Fruit fly (Drosophila melanogaster) whole organism, embryonic: ENCODE measurements around the gene CG43175.
A peak's percentile ranks its signal among the peaks of the same experiment; 100 is the strongest.

Experiments used
- Atf3 ChIP-seq: fragments of 200-800 bp; sonication (Bioruptor generic); optimal IDR thresholded peaks from 3 replicates; lab custom pipeline; 2016; ENCODE audit warnings: missing biosample characterization, missing genetic modification characterization
- BtbVII ChIP-seq: fragments of 200-800 bp; sonication (Bioruptor generic); optimal IDR thresholded peaks from 3 replicates; lab custom pipeline; 2017; ENCODE audit warnings: missing biosample characterization, mild to moderate bottlenecking, missing genetic modification characterization
- C15 ChIP-seq: fragments of 200-800 bp; sonication (Bioruptor generic); IDR thresholded peaks from 3 replicates; pipeline ENCODE4 v1.3.6; 2022; ENCODE audit warnings: missing biosample characterization, missing genetic modification characterization
- CG10147 ChIP-seq: fragments of 200-800 bp; sonication (Bioruptor generic); optimal IDR thresholded peaks from 2 replicates; lab custom pipeline; 2019; ENCODE audit warnings: missing biosample characterization, mild to moderate bottlenecking, missing genetic modification characterization, moderate library complexity
- CG10543 ChIP-seq: fragments of 200-800 bp; sonication (Bioruptor generic); optimal IDR thresholded peaks from 3 replicates; lab custom pipeline; 2017; ENCODE audit warnings: missing biosample characterization, mild to moderate bottlenecking, missing genetic modification characterization, moderate library complexity
- CG12155 ChIP-seq: fragments of 200-800 bp; sonication (Bioruptor generic); optimal IDR thresholded peaks from 3 replicates; lab custom pipeline; 2016; ENCODE audit warnings: missing biosample characterization, missing genetic modification characterization
- CG12219 ChIP-seq: fragments of 200-800 bp; sonication (Bioruptor generic); optimal IDR thresholded peaks from 3 replicates; lab custom pipeline; 2018; ENCODE audit warnings: missing biosample characterization, mild to moderate bottlenecking, missing genetic modification characterization
- CG15269 ChIP-seq: fragments of 200-800 bp; sonication (Bioruptor generic); optimal IDR thresholded peaks from 2 replicates; lab custom pipeline; 2018; ENCODE audit warnings: missing biosample characterization, mild to moderate bottlenecking, missing genetic modification characterization, moderate library complexity
- CG1602 ChIP-seq: fragments of 200-800 bp; sonication (Bioruptor generic); optimal IDR thresholded peaks from 3 replicates; lab custom pipeline; 2016; ENCODE audit warnings: missing biosample characterization, missing genetic modification characterization
- CG17612 ChIP-seq: fragments of 200-800 bp; sonication (Bioruptor generic); IDR thresholded peaks from 2 replicates; pipeline ENCODE4 v1.3.6; 2022; ENCODE audit warnings: missing biosample characterization, missing genetic modification characterization
- CG17912 ChIP-seq: fragments of 200-800 bp; sonication (Bioruptor generic); optimal IDR thresholded peaks from 2 replicates; lab custom pipeline; 2018; ENCODE audit warnings: missing biosample characterization, mild to moderate bottlenecking, missing genetic modification characterization
- CG3726 ChIP-seq: fragments of 200-800 bp; sonication (Bioruptor generic); IDR thresholded peaks from 3 replicates; pipeline ENCODE4, ENCODE4 v1.3.6; 2022; ENCODE audit warnings: missing biosample characterization, missing genetic modification characterization
- CG6175 ChIP-seq: fragments of 200-800 bp; sonication (Bioruptor generic); IDR thresholded peaks from 3 replicates; pipeline ENCODE4 v1.3.6; 2022; ENCODE audit warnings: missing biosample characterization, missing genetic modification characterization
- CG6654 ChIP-seq: fragments of 200-800 bp; sonication (Bioruptor generic); optimal IDR thresholded peaks from 2 replicates; lab custom pipeline; 2017; ENCODE audit warnings: missing biosample characterization, mild to moderate bottlenecking, missing genetic modification characterization
- CG7372 ChIP-seq: fragments of 200-800 bp; sonication (Bioruptor generic); IDR thresholded peaks from 2 replicates; pipeline ENCODE4 v1.3.6; 2022; ENCODE audit warnings: missing biosample characterization, missing genetic modification characterization
- CG8388 ChIP-seq: fragments of 200-800 bp; sonication (Bioruptor generic); optimal IDR thresholded peaks from 2 replicates; lab custom pipeline; 2019; ENCODE audit warnings: missing biosample characterization, mild to moderate bottlenecking, missing genetic modification characterization, moderate library complexity
- CG9876 ChIP-seq: fragments of 200-800 bp; sonication (Bioruptor generic); optimal IDR thresholded peaks from 2 replicates; lab custom pipeline; 2016; ENCODE audit warnings: missing biosample characterization, missing genetic modification characterization
- CoRest ChIP-seq: fragments of 200-800 bp; sonication (Bioruptor generic); optimal IDR thresholded peaks from 3 replicates; lab custom pipeline; 2018; ENCODE audit warnings: missing biosample characterization, mild to moderate bottlenecking, missing genetic modification characterization, moderate library complexity
- Dek ChIP-seq: fragments of 200-800 bp; sonication (Bioruptor generic); optimal IDR thresholded peaks from 3 replicates; lab custom pipeline; 2019; ENCODE audit warnings: missing biosample characterization, mild to moderate bottlenecking, missing genetic modification characterization, moderate library complexity
- E2f1 ChIP-seq: fragments of 200-800 bp; sonication (Bioruptor generic); IDR thresholded peaks from 2 replicates; pipeline ENCODE4 v1.3.6; 2022; ENCODE audit warnings: missing biosample characterization, missing genetic modification characterization
- Elba2 ChIP-seq: fragments of 200-800 bp; sonication (Bioruptor generic); optimal IDR thresholded peaks from 3 replicates; lab custom pipeline; 2016; ENCODE audit warnings: missing biosample characterization, missing genetic modification characterization
- Fer1 ChIP-seq: fragments of 200-800 bp; sonication (Bioruptor generic); optimal IDR thresholded peaks from 2 replicates; lab custom pipeline; 2017; ENCODE audit warnings: missing biosample characterization, mild to moderate bottlenecking, missing genetic modification characterization
- HHEX ChIP-seq: fragments of 200-800 bp; sonication (Bioruptor generic); optimal IDR thresholded peaks from 3 replicates; lab custom pipeline; 2017; ENCODE audit warnings: missing biosample characterization, mild to moderate bottlenecking, missing genetic modification characterization, missing genetic modification reagents
- HmgD ChIP-seq: fragments of 200-800 bp; sonication (Bioruptor generic); optimal IDR thresholded peaks from 3 replicates; lab custom pipeline; 2016; ENCODE audit warnings: missing biosample characterization, missing genetic modification characterization
- Hr39 ChIP-seq: fragments of >200 bp; optimal IDR thresholded peaks from 2 replicates; lab custom pipeline; 2017
- Nf-YB ChIP-seq: fragments of 200-800 bp; sonication (Bioruptor generic); optimal IDR thresholded peaks from 3 replicates; lab custom pipeline; 2019; ENCODE audit warnings: missing biosample characterization, mild to moderate bottlenecking, missing genetic modification characterization, moderate library complexity
- Optix ChIP-seq: fragments of 200-800 bp; sonication (Bioruptor generic); IDR thresholded peaks from 3 replicates; pipeline ENCODE4 v1.3.6; 2022; ENCODE audit warnings: missing biosample characterization, missing genetic modification characterization
- Poxn ChIP-seq: fragments of 200-800 bp; sonication (Bioruptor generic); IDR thresholded peaks from 2 replicates; pipeline ENCODE4 v1.3.6; 2022; ENCODE audit warnings: missing biosample characterization, missing genetic modification characterization
- Sox102F ChIP-seq: fragments of 200-800 bp; sonication (Bioruptor generic); optimal IDR thresholded peaks from 2 replicates; lab custom pipeline; 2018; ENCODE audit warnings: missing biosample characterization, mild to moderate bottlenecking, missing genetic modification characterization, moderate library complexity
- Spps ChIP-seq: fragments of 200-800 bp; sonication (Bioruptor generic); optimal IDR thresholded peaks from 2 replicates; lab custom pipeline; 2018; ENCODE audit warnings: missing biosample characterization, mild to moderate bottlenecking, missing genetic modification characterization
- Sry-δ ChIP-seq: fragments of 200-800 bp; sonication (Bioruptor generic); optimal IDR thresholded peaks from 2 replicates; lab custom pipeline; 2016; ENCODE audit warnings: missing biosample characterization, missing genetic modification characterization
- Trl ChIP-seq, 3 experiments: fragments of >200 bp in 2 of 3; fragments of 200-800 bp in 1 of 3; sonication (Bioruptor generic) in 1 of 3; optimal IDR thresholded peaks; 2 replicates in 1 of 3; 3 replicates in 2 of 3; lab custom pipeline; 2016 to 2017; ENCODE audit warnings: missing biosample characterization in 1 of 3, missing genetic modification characterization in 1 of 3
- amos ChIP-seq: fragments of 200-800 bp; sonication (Bioruptor generic); IDR thresholded peaks from 2 replicates; pipeline ENCODE4 v1.3.6; 2022; ENCODE audit warnings: missing biosample characterization, missing genetic modification characterization; ENCODE audit not compliant: partially characterized antibody
- ci ChIP-seq: fragments of 200-800 bp; sonication (Bioruptor generic); IDR thresholded peaks from 3 replicates; pipeline ENCODE4 v1.3.6; 2022; ENCODE audit warnings: missing biosample characterization, missing genetic modification characterization
- cwo ChIP-seq: fragments of 200-800 bp; sonication (Bioruptor generic); optimal IDR thresholded peaks from 3 replicates; lab custom pipeline; 2017; ENCODE audit warnings: missing biosample characterization, missing genetic modification characterization, mild to moderate bottlenecking, moderate library complexity, missing genetic modification reagents
- dpn ChIP-seq, 2 experiments: fragments of 200-800 bp; sonication (Bioruptor generic); optimal IDR thresholded peaks; 3 replicates each; lab custom pipeline; 2016; ENCODE audit warnings: missing biosample characterization in 2 of 2, missing genetic modification characterization in 2 of 2
- en ChIP-seq: fragments of 200-800 bp; sonication (Bioruptor generic); optimal IDR thresholded peaks from 2 replicates; lab custom pipeline; 2016; ENCODE audit warnings: missing biosample characterization, missing genetic modification characterization
- hbn ChIP-seq: fragments of 200-800 bp; sonication (Bioruptor generic); IDR thresholded peaks from 2 replicates; pipeline ENCODE4 v1.3.6; 2022; ENCODE audit warnings: missing biosample characterization, missing genetic modification characterization; ENCODE audit not compliant: partially characterized antibody
- ken ChIP-seq: fragments of 200-800 bp; sonication (Bioruptor generic); IDR thresholded peaks from 3 replicates; pipeline ENCODE4 v1.3.6; 2022; ENCODE audit warnings: missing biosample characterization, missing genetic modification characterization
- klu ChIP-seq: fragments of 200-800 bp; sonication (Bioruptor generic); IDR thresholded peaks from 2 replicates; pipeline ENCODE4 v1.3.6; 2022; ENCODE audit warnings: missing biosample characterization, missing genetic modification characterization
- lov ChIP-seq, 2 experiments: fragments of 200-800 bp in 1 of 2; fragments of >200 bp in 1 of 2; sonication (Bioruptor generic) in 1 of 2; IDR thresholded peaks in 1 of 2; optimal IDR thresholded peaks in 1 of 2; 2 replicates in 1 of 2; 3 replicates in 1 of 2; pipeline versions ENCODE4 v1.3.6 to Lab custom; 2017 to 2022; ENCODE audit warnings: missing biosample characterization in 1 of 2, missing genetic modification characterization in 1 of 2
- ranshi ChIP-seq: fragments of 200-800 bp; sonication (Bioruptor generic); IDR thresholded peaks from 2 replicates; pipeline ENCODE4 v1.3.6; 2022; ENCODE audit warnings: missing biosample characterization, missing genetic modification characterization
- stc ChIP-seq: fragments of 200-800 bp; sonication (Bioruptor generic); IDR thresholded peaks from 2 replicates; pipeline ENCODE4 v1.3.6; 2022; ENCODE audit warnings: missing biosample characterization, missing genetic modification characterization
- tap ChIP-seq: fragments of 200-800 bp; optimal IDR thresholded peaks from 3 replicates; lab custom pipeline; 2019; ENCODE audit warnings: missing biosample characterization, mild to moderate bottlenecking, missing genetic modification characterization, moderate library complexity
- tin ChIP-seq: fragments of 200-800 bp; sonication (Bioruptor generic); optimal IDR thresholded peaks from 3 replicates; lab custom pipeline; 2016; ENCODE audit warnings: missing biosample characterization, missing genetic modification characterization
- tup ChIP-seq: fragments of 200-800 bp; sonication (Bioruptor generic); optimal IDR thresholded peaks from 2 replicates; lab custom pipeline; 2016; ENCODE audit warnings: missing biosample characterization, mild to moderate bottlenecking, missing genetic modification characterization, moderate library complexity
- vvl ChIP-seq: fragments of 200-800 bp; sonication (Bioruptor generic); IDR thresholded peaks from 2 replicates; pipeline ENCODE4 v1.3.6; 2022; ENCODE audit warnings: missing biosample characterization, missing genetic modification characterization
- yki ChIP-seq: fragments of >200 bp; optimal IDR thresholded peaks from 3 replicates; lab custom pipeline; 2018
- zen2 ChIP-seq: fragments of 200-800 bp; sonication (Bioruptor generic); IDR thresholded peaks from 3 replicates; pipeline ENCODE4 v1.3.6; 2022; ENCODE audit warnings: missing biosample characterization, missing genetic modification characterization; ENCODE audit not compliant: partially characterized antibody

Gene CG43175

DNA sequence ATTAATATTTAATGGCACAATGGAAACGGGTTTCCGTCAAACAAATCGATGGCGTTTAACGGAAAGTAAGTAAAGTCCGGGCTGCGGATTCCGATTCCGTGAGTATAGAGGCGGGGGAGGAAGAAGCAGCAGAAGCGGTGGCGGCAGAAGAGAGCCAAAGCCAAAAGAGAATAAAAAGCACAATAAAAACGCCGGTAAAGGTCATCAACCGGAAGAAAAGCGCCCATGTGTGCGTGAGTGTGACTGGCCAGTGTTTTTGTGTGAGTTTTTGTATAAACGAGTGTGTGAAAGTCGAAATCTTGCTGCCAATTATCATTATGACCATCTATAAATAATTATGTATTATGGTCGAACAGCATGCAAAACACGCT is 49.7 kb downstream of the CG43175 start (continued):
- TF ChIP-seq CG1602 (GFP tag; lab: Kevin White, UChicago) = no peak
- no peak for TF ChIP-seq CG3726 (GFP tag; lab: Robert Waterston, UW)
- no peak for TF ChIP-seq hbn (GFP tag; lab: Robert Waterston, UW)
- no peak for TF ChIP-seq E2f1 (GFP tag; lab: Robert Waterston, UW)
- peak; percentile 29 to 39 for TF ChIP-seq Trl (optimal IDR thresholded peaks at IDR 0.05; lab: Kevin White, UChicago)
- TF ChIP-seq Trl (GFP tag; optimal IDR thresholded peaks at IDR 0.05; lab: Kevin White, UChicago) = no peak

DNA sequence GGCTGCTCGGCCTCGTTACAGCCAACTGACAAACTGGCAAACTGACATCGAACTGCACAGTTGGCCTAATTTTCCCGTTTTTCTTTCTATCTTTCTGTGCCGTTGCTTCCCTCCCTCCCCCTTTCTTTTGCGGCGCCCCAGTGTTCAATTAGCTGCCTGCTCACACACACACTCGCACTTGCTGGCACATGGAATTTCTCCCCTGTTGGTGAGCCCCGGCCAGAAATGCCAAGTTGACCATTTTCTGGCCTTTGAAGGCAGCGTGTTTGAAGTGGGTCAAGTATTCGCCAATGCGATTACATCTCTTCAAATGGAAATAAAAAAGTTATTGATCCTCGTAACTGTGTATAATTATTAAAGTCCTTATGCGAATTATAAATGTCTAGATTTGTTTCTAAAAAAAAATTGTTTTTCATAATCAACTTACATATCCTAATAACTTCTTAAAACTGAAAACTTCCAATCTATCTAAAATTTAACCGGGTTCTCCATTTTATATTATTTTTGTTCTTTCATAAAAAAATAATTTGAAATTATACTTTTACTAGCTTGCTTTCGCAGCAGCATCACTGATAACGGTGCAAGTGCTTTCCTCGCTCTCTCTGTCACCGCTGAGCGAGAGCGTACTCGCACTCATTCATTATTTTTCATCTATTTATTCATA is 50.3 kb downstream of the CG43175 start:
- TF ChIP-seq Spps (peak; percentile 32), CG12155 (peak; percentile 37), zen2 (GFP tag; lab: Robert Waterston, UW) (no peak), ci (no peak), Atf3 (no peak), Sry-δ (GFP tag; lab: Kevin White, UChicago) (peak; percentile 5), Optix (GFP tag; lab: Robert Waterston, UW) (no peak), klu (GFP tag; lab: Robert Waterston, UW) (no peak), lov (optimal IDR thresholded peaks at IDR 0.05; lab: Kevin White, UChicago) (no peak), lov (GFP tag; IDR thresholded peaks at IDR 0.05; lab: Robert Waterston, UW) (0 out of 3 replicates have a peak, but pooled peaks have one; percentile 53), yki (lab: Kevin White, UChicago) (no peak), dpn (GFP tag; optimal IDR thresholded peaks at IDR 0.05; lab: Kevin White, UChicago) (peak in 1 of 2 experiments; percentile 29), CG8388 (GFP tag; lab: Kevin White, UChicago) (peak; percentile 52), ranshi (GFP tag; lab: Robert Waterston, UW) (no peak), BtbVII (GFP tag; lab: Kevin White, UChicago) (no peak), en (no peak), CG10543 (no peak), vvl (no peak), ken (GFP tag; lab: Robert Waterston, UW) (no peak), CG6175 (no peak), Dek (no peak), CG17612 (GFP tag; lab: Robert Waterston, UW) (no peak), tin (peak; percentile 13), CG9876 (GFP tag; lab: Kevin White, UChicago) (no peak), CG15269 (tag; lab: Kevin White, UChicago) (no peak), C15 (GFP tag; lab: Robert Waterston, UW) (no peak), Fer1 (GFP tag; lab: Kevin White, UChicago) (peak; percentile 23), HmgD (GFP tag; lab: Kevin White, UChicago) (peak; percentile 5), Poxn (GFP tag; lab: Robert Waterston, UW) (no peak), Sox102F (GFP tag; lab: Kevin White, UChicago) (no peak), CG12219 (GFP tag; lab: Kevin White, UChicago) (peak; percentile 6), CoRest (tag; lab: Kevin White, UChicago) (peak; percentile 63), HHEX (GFP tag; lab: Kevin White, UChicago) (peak; percentile 55), stc (GFP tag; lab: Robert Waterston, UW) (no peak), Nf-YB (GFP tag; lab: Kevin White, UChicago) (no peak), cwo (GFP tag; lab: Kevin White, UChicago) (no peak), amos (no peak), Hr39 (no peak), CG10147 (GFP tag; lab: Kevin White, UChicago) (peak; percentile 40), CG7372 (GFP tag; lab: Robert Waterston, UW) (no peak), tup (GFP tag; lab: Kevin White, UChicago) (no peak), tap (no peak), CG17912 (no peak), CG6654 (GFP tag; lab: Kevin White, UChicago) (no peak), Elba2 (GFP tag; lab: Kevin White, UChicago) (no peak)
